Worm (Caenorhabditis elegans) whole organism, L2 larva: ENCODE measurements around the gene gly-6.
A peak's percentile ranks its signal among the peaks of the same experiment; 100 is the strongest.

Experiments used
- F13H6.1 ChIP-seq: sonication (generic microtip); optimal IDR thresholded peaks from 2 replicates; lab custom pipeline; 2016; ENCODE audit warnings: missing genetic modification characterization, missing compliant biosample characterization
- R02D3.7 ChIP-seq: fragments of 150-350 bp; optimal IDR thresholded peaks from 2 replicates; lab custom pipeline; 2014; ENCODE audit warnings: missing biosample characterization, missing genetic modification characterization
- ZK546.5 ChIP-seq: sonication (generic microtip); optimal IDR thresholded peaks from 2 replicates; lab custom pipeline; 2017; ENCODE audit warnings: missing biosample characterization, missing genetic modification characterization
- ama-1 ChIP-seq: fragments of 150-350 bp; optimal IDR thresholded peaks from 2 replicates; lab custom pipeline; 2018; ENCODE audit warnings: inconsistent platforms
- ceh-82 ChIP-seq: fragments of 150-350 bp; optimal IDR thresholded peaks from 2 replicates; lab custom pipeline; 2014; ENCODE audit warnings: missing biosample characterization, missing genetic modification characterization
- elt-3 ChIP-seq: sonication (generic microtip); optimal IDR thresholded peaks from 2 replicates; lab custom pipeline; 2017; ENCODE audit warnings: missing biosample characterization, missing genetic modification characterization
- lin-13 ChIP-seq: fragments of 150-350 bp; optimal IDR thresholded peaks from 2 replicates; lab custom pipeline; 2014; ENCODE audit warnings: missing biosample characterization, missing genetic modification reagents, missing genetic modification characterization
- mdl-1 ChIP-seq, 2 experiments: fragments of 150-350 bp in 1 of 2; sonication (generic microtip) in 1 of 2; optimal IDR thresholded peaks; 2 replicates each; lab custom pipeline; 2017; ENCODE audit warnings: missing biosample characterization in 2 of 2, missing genetic modification characterization in 2 of 2
- nhr-237 ChIP-seq: fragments of 150-350 bp; optimal IDR thresholded peaks from 2 replicates; lab custom pipeline; 2014; ENCODE audit warnings: missing biosample characterization, missing genetic modification characterization
- sem-4 ChIP-seq: fragments of 150-350 bp; optimal IDR thresholded peaks from 2 replicates; lab custom pipeline; 2014; ENCODE audit warnings: missing biosample characterization, missing genetic modification reagents, missing genetic modification characterization
- snpc-4 ChIP-seq: fragments of 150-350 bp; optimal IDR thresholded peaks from 2 replicates; lab custom pipeline; 2014; ENCODE audit warnings: missing biosample characterization, missing genetic modification characterization
- unc-39 ChIP-seq: fragments of 150-350 bp; optimal IDR thresholded peaks from 2 replicates; lab custom pipeline; 2014; ENCODE audit warnings: missing biosample characterization, missing genetic modification characterization
- unc-55 ChIP-seq: fragments of 150-350 bp; sonication (generic microtip); optimal IDR thresholded peaks from 3 replicates; lab custom pipeline; 2014; ENCODE audit warnings: missing biosample characterization, missing genetic modification reagents, missing genetic modification characterization
- unc-62 ChIP-seq: fragments of 150-350 bp; optimal IDR thresholded peaks from 2 replicates; lab custom pipeline; 2014; ENCODE audit warnings: missing biosample characterization, missing genetic modification reagents, missing genetic modification characterization

DNA sequence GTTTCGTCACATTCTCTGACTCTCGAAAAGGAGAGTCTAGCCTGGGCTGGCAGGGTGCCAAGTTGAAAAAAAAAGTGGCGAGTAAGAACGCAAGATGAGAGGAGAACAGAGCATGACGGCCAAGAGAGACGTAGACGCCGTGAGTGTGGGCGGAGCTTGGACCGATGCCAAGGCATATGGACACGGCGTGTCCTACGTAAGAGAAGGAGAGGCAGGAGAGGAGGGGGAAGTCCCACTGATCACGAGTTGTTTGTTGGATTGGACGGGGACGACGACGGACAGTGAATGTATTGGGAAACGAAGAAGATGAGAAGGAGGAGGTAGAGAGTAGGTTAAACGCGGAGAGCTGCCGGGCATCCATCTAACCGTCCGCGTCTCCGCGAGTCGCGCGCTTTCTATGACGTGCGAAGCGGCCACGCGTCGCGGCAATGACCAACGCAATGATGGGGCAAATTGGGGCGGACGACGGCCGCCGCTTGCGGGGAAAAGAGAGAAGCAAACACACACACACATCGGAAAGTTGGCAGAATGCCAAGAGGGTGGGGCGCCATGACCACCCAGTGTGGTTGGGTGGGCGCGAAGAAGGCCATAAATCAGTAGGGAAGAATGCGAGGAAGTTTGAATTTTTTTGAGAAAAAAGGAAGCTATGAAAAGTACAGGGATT, 48.9 kb downstream of the gly-6 start:
- no peak for TF ChIP-seq ama-1 (lab: Kevin White, UChicago)
- peak; percentile 85 for TF ChIP-seq unc-62 (GFP tag; lab: Kevin White, UChicago)
- peak; percentile 91 for TF ChIP-seq snpc-4 (tag; lab: Kevin White, UChicago)
- peak; percentile 94 to 97 for TF ChIP-seq mdl-1 (tag; optimal IDR thresholded peaks at IDR 0.05; lab: Kevin White, UChicago)
- TF ChIP-seq F13H6.1 (tag; lab: Kevin White, UChicago) = peak; percentile 100
- TF ChIP-seq ceh-82 (tag; lab: Kevin White, UChicago) = peak; percentile 74
- no peak for TF ChIP-seq unc-39 (tag; lab: Kevin White, UChicago)
- peak; percentile 87 for TF ChIP-seq unc-55 (GFP tag; lab: Kevin White, UChicago)
- TF ChIP-seq R02D3.7 (tag; lab: Kevin White, UChicago) = peak; percentile 3
- peak; percentile 57 for TF ChIP-seq ZK546.5 (tag; lab: Kevin White, UChicago)
- peak; percentile 94 for TF ChIP-seq lin-13 (GFP tag; lab: Kevin White, UChicago)
- peak; percentile 58 for TF ChIP-seq nhr-237 (tag; lab: Kevin White, UChicago)
- TF ChIP-seq elt-3 (tag; lab: Kevin White, UChicago) = no peak
- TF ChIP-seq sem-4 (tag; lab: Kevin White, UChicago) = peak; percentile 99
